Fruit fly (Drosophila melanogaster) whole organism, embryonic: Measurements from ENCODE around the gene gammaTub37C.

Source experiments
- ATbp ChIP-seq: fragments of 200-800 bp; sonication (Bioruptor generic); optimal IDR thresholded peaks from 2 replicates; lab custom pipeline; 2017; ENCODE audit warnings: missing biosample characterization, mild to moderate bottlenecking, missing genetic modification characterization, missing genetic modification reagents
- Atf6 ChIP-seq: fragments of 200-800 bp; sonication (Bioruptor generic); IDR thresholded peaks from 2 replicates; pipeline ENCODE4 v1.3.6; 2022; ENCODE audit warnings: missing biosample characterization, missing genetic modification characterization
- Bgb ChIP-seq: fragments of 200-800 bp; sonication (Bioruptor generic); IDR thresholded peaks from 2 replicates; pipeline ENCODE4 v1.3.6; 2022; ENCODE audit warnings: missing biosample characterization, missing genetic modification characterization; ENCODE audit not compliant: partially characterized antibody
- CG10147 ChIP-seq: fragments of 200-800 bp; sonication (Bioruptor generic); optimal IDR thresholded peaks from 2 replicates; lab custom pipeline; 2019; ENCODE audit warnings: missing biosample characterization, mild to moderate bottlenecking, missing genetic modification characterization, moderate library complexity
- CG10431 ChIP-seq: fragments of 200-800 bp; sonication (Bioruptor generic); optimal IDR thresholded peaks from 3 replicates; lab custom pipeline; 2018; ENCODE audit warnings: missing biosample characterization, mild to moderate bottlenecking, missing genetic modification characterization
- CG11247 ChIP-seq: fragments of 200-800 bp; sonication (Bioruptor generic); IDR thresholded peaks from 2 replicates; pipeline ENCODE4 v1.3.6; 2022; ENCODE audit warnings: missing biosample characterization, missing genetic modification characterization
- CG12744 ChIP-seq: fragments of 200-800 bp; sonication (Bioruptor generic); optimal IDR thresholded peaks from 2 replicates; lab custom pipeline; 2016; ENCODE audit warnings: missing biosample characterization, missing genetic modification characterization
- CG13894 ChIP-seq: fragments of 200-800 bp; sonication (Bioruptor generic); optimal IDR thresholded peaks from 3 replicates; lab custom pipeline; 2018; ENCODE audit warnings: missing biosample characterization, mild to moderate bottlenecking, missing genetic modification characterization, moderate library complexity
- CG14667 ChIP-seq: fragments of 200-800 bp; sonication (Bioruptor generic); IDR thresholded peaks from 2 replicates; pipeline ENCODE4 v1.3.6; 2022; ENCODE audit warnings: missing biosample characterization, missing genetic modification characterization
- CG15601 ChIP-seq: fragments of 200-800 bp; sonication (Bioruptor generic); optimal IDR thresholded peaks from 3 replicates; lab custom pipeline; 2019; ENCODE audit warnings: missing biosample characterization, mild to moderate bottlenecking, missing genetic modification characterization, moderate library complexity
- CG17186 ChIP-seq: fragments of 200-800 bp; sonication (Bioruptor generic); optimal IDR thresholded peaks from 3 replicates; lab custom pipeline; 2017; ENCODE audit warnings: missing biosample characterization, missing genetic modification reagents, missing genetic modification characterization
- CG17568 ChIP-seq: fragments of 200-800 bp; sonication (Bioruptor generic); optimal IDR thresholded peaks from 2 replicates; lab custom pipeline; 2018; ENCODE audit warnings: missing biosample characterization, mild to moderate bottlenecking, missing genetic modification characterization, moderate library complexity
- CG17612 ChIP-seq: fragments of 200-800 bp; sonication (Bioruptor generic); IDR thresholded peaks from 2 replicates; pipeline ENCODE4 v1.3.6; 2022; ENCODE audit warnings: missing biosample characterization, missing genetic modification characterization
- CG18619 ChIP-seq: fragments of 200-800 bp; sonication (Bioruptor generic); optimal IDR thresholded peaks from 3 replicates; lab custom pipeline; 2017; ENCODE audit warnings: missing biosample characterization, mild to moderate bottlenecking, missing genetic modification characterization
- CG2120 ChIP-seq: fragments of 200-800 bp; sonication (Bioruptor generic); optimal IDR thresholded peaks from 3 replicates; lab custom pipeline; 2016; ENCODE audit warnings: missing biosample characterization, missing genetic modification characterization
- CG33557 ChIP-seq: fragments of 200-800 bp; sonication (Bioruptor generic); optimal IDR thresholded peaks from 2 replicates; lab custom pipeline; 2019; ENCODE audit warnings: missing biosample characterization, mild to moderate bottlenecking, missing genetic modification characterization, moderate library complexity
- CG3838 ChIP-seq: fragments of 200-800 bp; sonication (Bioruptor generic); optimal IDR thresholded peaks from 3 replicates; lab custom pipeline; 2016; ENCODE audit warnings: missing biosample characterization, missing genetic modification characterization
- CG4360 ChIP-seq: fragments of 200-800 bp; sonication (Bioruptor generic); IDR thresholded peaks from 2 replicates; pipeline ENCODE4 v1.3.6; 2022; ENCODE audit warnings: missing biosample characterization, missing genetic modification characterization
- CG43689 ChIP-seq: fragments of 200-800 bp; sonication (Bioruptor generic); IDR thresholded peaks from 2 replicates; pipeline ENCODE4 v1.3.6; 2022; ENCODE audit warnings: missing biosample characterization, missing genetic modification characterization
- CG4424 ChIP-seq: fragments of 200-800 bp; sonication (Bioruptor generic); optimal IDR thresholded peaks from 3 replicates; lab custom pipeline; 2016; ENCODE audit warnings: missing biosample characterization, missing genetic modification characterization
- CG6765 ChIP-seq: fragments of 200-800 bp; sonication (Bioruptor generic); optimal IDR thresholded peaks from 3 replicates; lab custom pipeline; 2017; ENCODE audit warnings: missing biosample characterization, mild to moderate bottlenecking, missing genetic modification characterization
- Chrac-16 ChIP-seq: fragments of 200-800 bp; sonication (Bioruptor generic); optimal IDR thresholded peaks from 3 replicates; lab custom pipeline; 2016; ENCODE audit warnings: missing biosample characterization, missing genetic modification characterization
- D19B ChIP-seq: fragments of 200-800 bp; sonication (Bioruptor generic); optimal IDR thresholded peaks from 2 replicates; lab custom pipeline; 2017; ENCODE audit warnings: missing biosample characterization, mild to moderate bottlenecking, missing genetic modification characterization
- E2f2 ChIP-seq: fragments of 200-800 bp; sonication (Bioruptor generic); IDR thresholded peaks from 2 replicates; pipeline ENCODE4 v1.3.6; 2022; ENCODE audit warnings: missing biosample characterization, missing genetic modification characterization
- Gug ChIP-seq: fragments of 200-800 bp; sonication (Bioruptor generic); IDR thresholded peaks from 4 replicates; pipeline ENCODE4 v1.3.6; 2022; ENCODE audit warnings: missing biosample characterization, missing genetic modification characterization
- H2.0 ChIP-seq: fragments of 200-800 bp; sonication (Bioruptor generic); IDR thresholded peaks from 2 replicates; pipeline ENCODE4 v1.3.6; 2022; ENCODE audit warnings: missing biosample characterization, missing genetic modification characterization
- Hr3 ChIP-seq: fragments of 200-800 bp; sonication (Bioruptor generic); optimal IDR thresholded peaks from 3 replicates; lab custom pipeline; 2016; ENCODE audit warnings: missing biosample characterization, missing genetic modification characterization
- Lpt ChIP-seq: fragments of >200 bp; optimal IDR thresholded peaks from 2 replicates; lab custom pipeline; 2018; ENCODE audit warnings: missing biosample characterization, missing genetic modification characterization
- Mad ChIP-seq: fragments of 200-800 bp; sonication (Bioruptor generic); optimal IDR thresholded peaks from 2 replicates; lab custom pipeline; 2016; ENCODE audit warnings: missing biosample characterization, missing genetic modification characterization
- Med ChIP-seq: fragments of 200-800 bp; sonication (Bioruptor generic); peaks from one replicate; lab custom pipeline; 2016; ENCODE audit warnings: missing biosample characterization, missing genetic modification characterization, mild to moderate bottlenecking, inconsistent platforms, moderate library complexity
- NFAT ChIP-seq: fragments of 200-800 bp; sonication (Bioruptor generic); IDR thresholded peaks from 2 replicates; pipeline ENCODE4 v1.3.6; 2022; ENCODE audit warnings: missing biosample characterization, missing genetic modification characterization
- Sox100B ChIP-seq: fragments of 200-800 bp; sonication (Bioruptor generic); optimal IDR thresholded peaks from 3 replicates; lab custom pipeline; 2018; ENCODE audit warnings: missing biosample characterization, mild to moderate bottlenecking, missing genetic modification characterization
- Tbp ChIP-seq: fragments of >200 bp; optimal IDR thresholded peaks from 2 replicates; lab custom pipeline; 2018; ENCODE audit warnings: missing biosample characterization, missing genetic modification characterization
- az2 ChIP-seq: fragments of 200-800 bp; sonication (Bioruptor generic); optimal IDR thresholded peaks from 3 replicates; lab custom pipeline; 2016; ENCODE audit warnings: missing biosample characterization, missing genetic modification characterization
- cato ChIP-seq: fragments of 200-800 bp; sonication (Bioruptor generic); optimal IDR thresholded peaks from 2 replicates; lab custom pipeline; 2016; ENCODE audit warnings: missing biosample characterization, missing genetic modification characterization, borderline replicate concordance
- chinmo ChIP-seq: fragments of 200-800 bp; sonication (Bioruptor generic); IDR thresholded peaks from 4 replicates; pipeline ENCODE4 v1.3.6; 2022; ENCODE audit warnings: missing biosample characterization, missing genetic modification characterization; ENCODE audit not compliant: partially characterized antibody
- dimm ChIP-seq: fragments of 200-800 bp; sonication (Bioruptor generic); IDR thresholded peaks from 2 replicates; pipeline ENCODE4 v1.3.6; 2022; ENCODE audit warnings: missing biosample characterization, missing genetic modification characterization
- esg ChIP-seq: fragments of 200-800 bp; sonication (Bioruptor generic); conservative IDR thresholded peaks from 2 replicates; pipeline ENCODE4 v1.3.6; 2022; ENCODE audit warnings: missing biosample characterization, missing genetic modification characterization
- gfzf ChIP-seq: fragments of 200-800 bp; sonication (Bioruptor generic); optimal IDR thresholded peaks from 2 replicates; lab custom pipeline; 2016; ENCODE audit warnings: missing biosample characterization, mild to moderate bottlenecking, missing genetic modification characterization, moderate library complexity
- her ChIP-seq: fragments of 200-800 bp; sonication (Bioruptor generic); optimal IDR thresholded peaks from 2 replicates; lab custom pipeline; 2016; ENCODE audit warnings: missing biosample characterization, missing genetic modification characterization
- jumu ChIP-seq: fragments of 200-800 bp; sonication (Bioruptor generic); optimal IDR thresholded peaks from 3 replicates; lab custom pipeline; 2016; ENCODE audit warnings: missing biosample characterization, missing genetic modification characterization
- kah ChIP-seq: fragments of 200-800 bp; sonication (Bioruptor generic); optimal IDR thresholded peaks from 2 replicates; lab custom pipeline; 2018; ENCODE audit warnings: missing biosample characterization, mild to moderate bottlenecking, missing genetic modification characterization
- lola ChIP-seq, 3 experiments: fragments of >200 bp in 2 of 3; fragments of 200-800 bp in 1 of 3; sonication (Bioruptor generic) in 1 of 3; optimal IDR thresholded peaks; 2 replicates each; lab custom pipeline; 2017 to 2019; ENCODE audit warnings: missing biosample characterization in 3 of 3, missing genetic modification characterization in 3 of 3, mild to moderate bottlenecking in 1 of 3, moderate library complexity in 1 of 3
- nau ChIP-seq: fragments of 200-800 bp; sonication (Bioruptor generic); optimal IDR thresholded peaks from 3 replicates; lab custom pipeline; 2017; ENCODE audit warnings: missing biosample characterization, mild to moderate bottlenecking, missing genetic modification characterization, missing genetic modification reagents
- otp ChIP-seq: fragments of 200-800 bp; sonication (Bioruptor generic); IDR thresholded peaks from 3 replicates; pipeline ENCODE4, ENCODE4 v1.3.6; 2022; ENCODE audit warnings: missing biosample characterization, missing genetic modification characterization
- pho ChIP-seq: fragments of 200-800 bp; sonication (Bioruptor generic); optimal IDR thresholded peaks from 2 replicates; lab custom pipeline; 2016; ENCODE audit warnings: missing biosample characterization, missing genetic modification characterization
- psq ChIP-seq: fragments of 200-800 bp; sonication (Bioruptor generic); optimal IDR thresholded peaks from 2 replicates; lab custom pipeline; 2017; ENCODE audit warnings: missing biosample characterization, missing genetic modification characterization
- sens ChIP-seq: fragments of 200-800 bp; sonication (Bioruptor generic); peaks from one replicate; lab custom pipeline; 2016; ENCODE audit warnings: missing biosample characterization, missing genetic modification characterization
- sqz ChIP-seq: fragments of 200-800 bp; sonication (Bioruptor generic); optimal IDR thresholded peaks from 3 replicates; lab custom pipeline; 2018; ENCODE audit warnings: missing biosample characterization, mild to moderate bottlenecking, missing genetic modification characterization
- twi ChIP-seq: fragments of 200-800 bp; optimal IDR thresholded peaks from 2 replicates; lab custom pipeline; 2019; ENCODE audit warnings: missing biosample characterization, mild to moderate bottlenecking, missing genetic modification characterization, moderate library complexity
- unc-4 ChIP-seq: fragments of 200-800 bp; sonication (Bioruptor generic); IDR thresholded peaks from 2 replicates; pipeline ENCODE4 v1.3.6; 2022; ENCODE audit warnings: missing biosample characterization, missing genetic modification characterization; ENCODE audit not compliant: partially characterized antibody

Gene gammaTub37C

DNA sequence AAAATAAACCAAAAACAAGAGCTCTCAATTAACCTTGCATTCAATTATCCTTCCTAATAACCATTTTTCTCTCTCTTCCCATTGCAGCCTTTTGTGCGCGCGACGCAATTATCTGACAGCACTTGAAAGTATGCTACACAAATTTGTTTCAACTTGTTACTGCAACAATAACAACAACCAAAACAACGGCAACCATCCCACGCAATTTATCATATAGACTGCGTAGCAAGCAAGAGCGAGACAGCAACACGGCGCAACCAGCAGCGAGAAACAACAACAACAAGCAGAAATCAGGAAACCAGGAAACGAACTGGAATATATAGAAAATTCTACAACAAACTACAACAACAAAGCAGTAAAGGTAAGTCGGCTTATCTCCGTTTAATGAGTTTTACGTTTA is 19.5 kb downstream of the gammaTub37C start (continued):
- TF ChIP-seq CG17186 (GFP tag; lab: Kevin White, UChicago) (no peak), CG2120 (no peak), psq (GFP tag; lab: Kevin White, UChicago) (no peak), CG14667 (no peak), Lpt (no peak), ATbp (no peak), CG17612 (GFP tag; lab: Robert Waterston, UW) (peak; percentile 6; the same call in 1 of the 2 replicates), CG33557 (no peak), CG11247 (GFP tag; lab: Robert Waterston, UW) (no peak), CG17568 (GFP tag; lab: Kevin White, UChicago) (peak; percentile 74), jumu (GFP tag; lab: Kevin White, UChicago) (no peak), H2.0 (no peak), NFAT (GFP tag; lab: Robert Waterston, UW) (no peak), esg (GFP tag; lab: Robert Waterston, UW) (no peak), CG15601 (tag; lab: Kevin White, UChicago) (peak; percentile 94), Atf6 (GFP tag; lab: Robert Waterston, UW) (no peak), otp (GFP tag; lab: Robert Waterston, UW) (no peak), Tbp (no peak), cato (GFP tag; lab: Kevin White, UChicago) (no peak), unc-4 (GFP tag; lab: Robert Waterston, UW) (no peak), CG3838 (GFP tag; lab: Kevin White, UChicago) (no peak), CG13894 (no peak), Hr3 (GFP tag; lab: Kevin White, UChicago) (no peak), lola (GFP tag; optimal IDR thresholded peaks at IDR 0.05; lab: Kevin White, UChicago) (peak in 1 of 3 experiments; percentile 67), CG6765 (no peak), her (GFP tag; lab: Kevin White, UChicago) (no peak), CG10147 (no peak), D19B (no peak), Chrac-16 (GFP tag; lab: Kevin White, UChicago) (no peak), CG10431 (no peak), nau (GFP tag; lab: Kevin White, UChicago) (no peak), sqz (GFP tag; lab: Kevin White, UChicago) (peak; percentile 16), CG4424 (GFP tag; lab: Kevin White, UChicago) (no peak), Bgb (GFP tag; lab: Robert Waterston, UW) (peak; percentile 17; the same call in 1 of the 2 replicates), CG4360 (peak; percentile 99), gfzf (GFP tag; lab: Kevin White, UChicago) (no peak), twi (no peak), CG43689 (GFP tag; lab: Robert Waterston, UW) (no peak), Mad (GFP tag; lab: Kevin White, UChicago) (no peak), Gug (no peak), Med (GFP tag; lab: Kevin White, UChicago) (peak; percentile 59), CG18619 (GFP tag; lab: Kevin White, UChicago) (no peak), dimm (GFP tag; lab: Robert Waterston, UW) (no peak), sens (GFP tag; lab: Kevin White, UChicago) (peak; percentile 78), chinmo (peak; percentile 78; the same call in 2 of the 4 replicates), pho (no peak), az2 (GFP tag; lab: Kevin White, UChicago) (no peak), E2f2 (GFP tag; lab: Robert Waterston, UW) (no peak), Sox100B (no peak), CG12744 (GFP tag; lab: Kevin White, UChicago) (no peak), kah (GFP tag; lab: Kevin White, UChicago) (no peak)
